Worm (Caenorhabditis elegans) whole organism, L4/young adult: Measurements from ENCODE around the gene mrpl-55.

Experiments used
- W03F9.2 ChIP-seq: fragments of 150-350 bp; optimal IDR thresholded peaks from 2 replicates; lab custom pipeline; 2014; ENCODE audit warnings: missing biosample characterization, missing genetic modification characterization
- dao-5 ChIP-seq: sonication (generic microtip); optimal IDR thresholded peaks from 2 replicates; lab custom pipeline; 2016; ENCODE audit warnings: missing genotype, missing genetic modification characterization, moderate library complexity, missing compliant biosample characterization
- him-1 ChIP-seq: sonication (generic microtip); optimal IDR thresholded peaks from 2 replicates; lab custom pipeline; 2016; ENCODE audit warnings: missing genotype, missing genetic modification reagents, missing genetic modification characterization, missing compliant biosample characterization

ce11 chrIV:420686-421085 lies 23.1 kb upstream of the mrpl-55 start:
- TF ChIP-seq dao-5 (no peak), him-1 (no peak), W03F9.2 (no peak)
